Fruit fly (Drosophila melanogaster) S2 (cell line): ENCODE results near the gene GstD2.

Experiments used
- CG8478 ChIP-seq: fragments of >200 bp; optimal IDR thresholded peaks from 2 replicates; lab custom pipeline; 2018
- CTCF ChIP-seq, 2 experiments: fragments of >200 bp; optimal IDR thresholded peaks; 2 replicates each; lab custom pipeline; 2018

DNA sequence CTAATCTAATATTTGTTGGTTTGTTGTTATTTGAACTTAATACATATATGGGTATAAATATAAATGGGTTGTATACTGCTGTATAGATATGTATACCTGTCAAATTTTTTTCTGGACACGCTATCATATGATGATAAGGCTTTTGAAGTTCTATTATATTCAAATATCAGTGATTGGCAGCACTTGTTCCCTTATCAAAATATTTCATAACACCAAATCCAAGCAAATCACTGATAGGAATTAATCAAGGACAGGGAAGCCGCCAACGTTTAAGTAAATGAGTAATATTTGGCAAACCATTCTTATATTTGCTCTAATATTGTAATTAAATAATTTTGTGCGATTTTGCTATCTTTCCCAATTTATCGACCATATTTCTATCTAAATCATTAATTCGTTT is 7.5 kb downstream of the GstD2 start:
- TF ChIP-seq CTCF (optimal IDR thresholded peaks at IDR 0.05; lab: Kevin White, UChicago) (no peak), CG8478 (lab: Kevin White, UChicago) (no peak)
